Worm (Caenorhabditis elegans): ENCODE measurements around the gene C25H3.7.
A peak's percentile ranks its signal among the peaks of the same experiment; 100 is the strongest.

C25H3.7 gene

DNA sequence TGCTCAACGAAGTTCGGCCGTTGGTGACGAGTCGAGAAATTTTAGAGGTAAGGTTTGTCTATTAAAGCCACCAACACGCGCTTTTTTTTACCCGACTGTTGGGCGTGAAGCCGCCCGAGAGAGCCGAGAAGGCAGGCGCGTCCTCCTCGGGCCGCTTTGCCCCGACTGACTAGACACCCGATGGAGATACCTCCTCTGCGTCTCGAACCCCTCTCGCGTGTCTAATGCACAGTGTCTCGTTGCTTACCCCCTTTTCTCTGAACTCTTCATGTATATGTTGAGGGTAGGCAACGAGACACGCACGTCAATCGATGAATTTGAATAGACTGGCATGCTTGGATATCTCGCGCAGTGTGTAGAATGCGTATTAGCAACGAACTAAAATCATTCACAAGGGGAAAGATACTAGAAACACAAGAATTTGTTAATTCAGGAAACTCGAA lies 7.0 kb downstream of the C25H3.7 start (continued):
- TF ChIP-seq pat-9 (tag; optimal IDR thresholded peaks at IDR 0.05) = peak; percentile 85
- TF ChIP-seq ceh-30 (tag; optimal IDR thresholded peaks at IDR 0.05) = peak; percentile 44
- TF ChIP-seq lim-6 (tag; optimal IDR thresholded peaks at IDR 0.05) = peak; percentile 78
- TF ChIP-seq ceh-6 (GFP tag; optimal IDR thresholded peaks at IDR 0.05) = peak; percentile 56
- TF ChIP-seq unc-86 (tag; optimal IDR thresholded peaks at IDR 0.05) = peak; percentile 72
- TF ChIP-seq nhr-232 (tag; optimal IDR thresholded peaks at IDR 0.05) = peak; percentile 42
- TF ChIP-seq eyg-1 (tag; optimal IDR thresholded peaks at IDR 0.05) = no peak
- no peak for TF ChIP-seq ztf-16 (tag; optimal IDR thresholded peaks at IDR 0.05)
- TF ChIP-seq elt-2 (tag; optimal IDR thresholded peaks at IDR 0.05) = peak; percentile 83
- TF ChIP-seq ceh-14 (tag; optimal IDR thresholded peaks at IDR 0.05) = peak; percentile 72
- peak; percentile 87 for TF ChIP-seq ceh-45 (GFP tag; IDR thresholded peaks at IDR 0.05)
- TF ChIP-seq sdc-2 (tag; optimal IDR thresholded peaks at IDR 0.05) = peak; percentile 43
- TF ChIP-seq dmd-4 (tag; optimal IDR thresholded peaks at IDR 0.05; ENCODE audit: borderline replicate concordance) = peak; percentile 61
- TF ChIP-seq ets-4 (tag; optimal IDR thresholded peaks at IDR 0.05) = peak; percentile 43
- no peak for TF ChIP-seq elt-4 (tag; optimal IDR thresholded peaks at IDR 0.05)
- peak; percentile 44 for TF ChIP-seq syd-9 (tag; optimal IDR thresholded peaks at IDR 0.05)
- TF ChIP-seq hlh-15 (tag; optimal IDR thresholded peaks at IDR 0.05) = no peak

DNA sequence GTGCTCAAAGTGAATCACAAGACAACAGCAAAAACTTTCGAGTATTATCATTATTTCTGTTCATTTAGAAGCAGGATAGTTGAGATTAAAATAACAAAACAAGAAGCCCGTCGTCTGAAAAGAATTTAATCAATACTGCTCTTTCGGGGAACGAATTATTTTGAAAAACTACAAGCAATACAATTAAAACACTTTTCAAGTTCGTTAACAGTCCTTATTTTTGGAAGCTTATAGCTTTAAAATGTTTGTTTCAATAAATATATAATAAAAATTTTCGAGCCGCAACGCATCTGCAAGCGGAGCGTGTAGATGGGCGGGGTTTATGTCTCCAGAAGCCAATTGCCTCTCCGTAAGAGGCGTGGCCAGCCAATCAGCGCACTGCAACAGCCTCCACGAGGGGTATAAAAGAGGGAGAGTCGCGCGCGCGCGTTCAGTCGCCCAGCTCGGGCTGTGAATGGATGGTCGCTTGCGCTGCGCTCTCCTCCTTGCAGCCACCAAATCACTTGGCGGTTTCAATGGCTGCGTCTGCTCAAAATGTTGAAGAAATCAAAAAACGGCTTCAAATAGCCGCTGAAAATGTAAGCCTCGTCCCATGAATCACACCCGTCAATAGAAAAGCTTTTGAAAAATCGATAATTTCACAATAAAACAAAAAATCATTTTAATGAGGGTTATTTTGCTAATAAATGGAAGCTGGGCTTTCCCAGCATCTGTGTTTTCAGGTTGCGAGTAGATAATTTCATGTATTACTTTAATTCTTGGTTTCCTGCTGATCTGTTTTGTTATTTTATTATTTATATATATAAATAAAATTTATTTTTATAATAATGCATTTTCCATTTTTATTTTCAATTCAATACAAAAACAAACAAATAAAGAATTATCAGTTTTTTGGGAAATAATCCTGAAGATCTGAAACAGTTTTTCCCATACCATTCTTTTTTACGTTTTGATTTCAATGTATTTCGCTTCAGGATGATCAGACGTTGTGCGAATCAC lies 7.7 kb downstream of the C25H3.7 start, which contains the start of the genes ift-43 and mdt-26:
Gene ift-43 (minus strand): TSS at position 51 of the 999 bp plus-strand sequence.
Gene mdt-26 (plus strand): TSS at position 446 of the 999 bp plus-strand sequence.
- TF ChIP-seq hlh-8 (tag; optimal IDR thresholded peaks at IDR 0.05) (no peak), ceh-19 (GFP tag; optimal IDR thresholded peaks at IDR 0.05) (peak; percentile 4), fkh-6 (tag; optimal IDR thresholded peaks at IDR 0.05) (peak; percentile 56), gmeb-2 (tag; optimal IDR thresholded peaks at IDR 0.05) (peak; percentile 59), fax-1 (tag; optimal IDR thresholded peaks at IDR 0.05) (no peak), unc-3 (GFP tag; conservative IDR thresholded peaks at IDR 0.05) (0 out of 2 replicates have a peak, but pooled peaks have one; percentile 28), unc-3 (tag; optimal IDR thresholded peaks at IDR 0.05) (no peak), ceh-14 (tag; optimal IDR thresholded peaks at IDR 0.05) (peak; percentile 11), che-1 (tag; optimal IDR thresholded peaks at IDR 0.05) (peak; percentile 14), dve-1 (tag; optimal IDR thresholded peaks at IDR 0.05) (peak; percentile 27), ttx-3 (tag; optimal IDR thresholded peaks at IDR 0.05) (peak; percentile 16), ceh-6 (GFP tag; optimal IDR thresholded peaks at IDR 0.05) (peak; percentile 33), sox-2 (GFP tag; IDR thresholded peaks at IDR 0.05) (peak; percentile 17; the same call in 1 of the 2 replicates), ama-1 (optimal IDR thresholded peaks at IDR 0.05) (peak; percentile 98), pag-3 (tag; optimal IDR thresholded peaks at IDR 0.05; ENCODE audit: borderline replicate concordance) (no peak), tbx-2 (tag; optimal IDR thresholded peaks at IDR 0.05) (peak; percentile 73), pros-1 (tag; optimal IDR thresholded peaks at IDR 0.05) (peak; percentile 55), T23F11.4 (GFP tag; optimal IDR thresholded peaks at IDR 0.05) (no peak), sox-4 (tag; optimal IDR thresholded peaks at IDR 0.05) (peak; percentile 60), madf-2 (tag; optimal IDR thresholded peaks at IDR 0.05) (peak; percentile 55), unc-55 (GFP tag; optimal IDR thresholded peaks at IDR 0.05) (peak; percentile 70), pat-9 (tag; optimal IDR thresholded peaks at IDR 0.05) (peak; percentile 14), ets-4 (tag; optimal IDR thresholded peaks at IDR 0.05) (peak; percentile 23), nhr-232 (tag; optimal IDR thresholded peaks at IDR 0.05) (peak; percentile 17), pha-2 (tag; optimal IDR thresholded peaks at IDR 0.05) (peak; percentile 29), sdc-2 (tag; optimal IDR thresholded peaks at IDR 0.05) (peak; percentile 41), nhr-11 (tag; optimal IDR thresholded peaks at IDR 0.05) (no peak), dmd-4 (tag; optimal IDR thresholded peaks at IDR 0.05; ENCODE audit: borderline replicate concordance) (no peak), ceh-18 (tag; optimal IDR thresholded peaks at IDR 0.05) (peak; percentile 17), elt-2 (tag; optimal IDR thresholded peaks at IDR 0.05) (peak; percentile 67), tbx-7 (tag; optimal IDR thresholded peaks at IDR 0.05) (peak; percentile 14), nfya-1 (tag; optimal IDR thresholded peaks at IDR 0.05) (peak; percentile 100), rnt-1 (tag; optimal IDR thresholded peaks at IDR 0.05) (peak; percentile 57), ceh-45 (GFP tag; IDR thresholded peaks at IDR 0.05) (peak; percentile 58; the same call in 1 of the 2 replicates), npax-4 (tag; optimal IDR thresholded peaks at IDR 0.05) (no peak), lin-11 (tag; optimal IDR thresholded peaks at IDR 0.05) (peak; percentile 55), ceh-22 (tag; optimal IDR thresholded peaks at IDR 0.05) (peak; percentile 53), ceh-34 (tag; optimal IDR thresholded peaks at IDR 0.05) (peak; percentile 9), ref-2 (tag; optimal IDR thresholded peaks at IDR 0.05) (peak; percentile 30), F13H6.1 (tag; optimal IDR thresholded peaks at IDR 0.05) (no peak)
